Worm (Caenorhabditis elegans) whole organism, L2 larva: ENCODE results near the gene col-185.

Experiments
- elt-3 ChIP-seq: sonication (generic microtip); optimal IDR thresholded peaks from 2 replicates; lab custom pipeline; 2017; ENCODE audit warnings: missing biosample characterization, missing genetic modification characterization
- lin-39 ChIP-seq: fragments of 150-350 bp; optimal IDR thresholded peaks from 2 replicates; lab custom pipeline; 2014; ENCODE audit warnings: missing biosample characterization, missing genetic modification reagents, missing genetic modification characterization
- mdl-1 ChIP-seq, 2 experiments: fragments of 150-350 bp in 1 of 2; sonication (generic microtip) in 1 of 2; optimal IDR thresholded peaks; 2 replicates each; lab custom pipeline; 2017; ENCODE audit warnings: missing biosample characterization in 2 of 2, missing genetic modification characterization in 2 of 2
- nhr-25 ChIP-seq: fragments of 150-350 bp; sonication (generic microtip); optimal IDR thresholded peaks from 3 replicates; lab custom pipeline; 2014; ENCODE audit warnings: missing biosample characterization, missing genetic modification characterization
- zag-1 ChIP-seq: fragments of 150-350 bp; optimal IDR thresholded peaks from 2 replicates; lab custom pipeline; 2014; ENCODE audit warnings: missing biosample characterization, missing genetic modification characterization

DNA sequence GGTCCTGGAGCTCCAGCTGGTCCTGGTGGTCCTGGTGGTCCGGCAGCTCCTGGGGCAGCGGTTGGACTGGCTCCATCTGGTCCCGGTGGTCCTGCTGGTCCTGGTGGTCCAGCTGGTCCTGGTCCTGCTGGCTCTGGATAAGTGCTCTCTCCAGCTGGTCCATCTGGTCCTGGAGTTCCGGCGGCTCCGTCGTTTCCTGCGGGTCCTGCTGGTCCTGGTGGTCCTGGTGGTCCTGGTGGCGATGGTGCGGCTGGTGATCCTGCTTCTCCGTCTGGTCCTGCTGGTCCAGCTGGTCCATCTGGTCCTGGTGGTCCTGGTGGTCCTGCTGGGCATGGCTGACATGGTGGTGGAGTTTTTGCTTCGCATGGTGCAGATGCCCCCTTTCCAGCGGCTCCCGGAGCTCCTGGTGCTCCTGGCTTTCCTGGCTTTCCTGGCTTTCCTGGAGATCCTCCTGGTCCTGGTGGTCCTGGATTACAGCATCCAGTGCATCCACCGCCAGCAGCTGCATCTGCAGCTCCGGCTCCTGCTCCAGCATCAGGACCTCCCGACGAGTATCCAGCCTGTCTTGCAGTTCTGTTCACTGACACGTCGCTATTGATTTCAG, 561 bp downstream of the col-185 start:
- TF ChIP-seq nhr-25 (tag; lab: Kevin White, UChicago): no peak
- no peak for TF ChIP-seq mdl-1 (tag; optimal IDR thresholded peaks at IDR 0.05; lab: Kevin White, UChicago)
- TF ChIP-seq lin-39 (tag; lab: Kevin White, UChicago): no peak
- TF ChIP-seq elt-3 (tag; lab: Kevin White, UChicago): no peak
- TF ChIP-seq zag-1 (tag; lab: Kevin White, UChicago): no peak
